Worm (Caenorhabditis elegans): ENCODE data around the gene F13D12.10.

Gene F13D12.10

DNA sequence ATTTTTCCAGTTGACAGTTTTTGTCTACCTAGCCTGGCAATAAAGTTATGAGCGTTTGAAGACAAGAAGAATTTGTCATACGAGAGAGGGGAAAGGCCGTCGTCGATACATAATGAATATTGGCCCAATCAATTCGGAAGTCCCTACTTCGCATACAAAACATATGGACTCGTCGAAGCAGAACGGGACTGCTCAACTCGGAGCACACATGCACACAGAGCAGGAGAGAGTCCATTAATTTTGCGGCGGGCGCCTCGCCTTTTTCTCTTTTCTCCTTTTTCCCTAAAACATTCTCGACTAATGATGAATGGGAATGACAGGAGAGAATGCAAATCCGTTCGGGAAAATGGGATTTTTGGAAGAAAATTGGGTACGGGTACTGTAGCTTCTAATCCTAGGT lies 18.9 kb downstream of the F13D12.10 start, which contains the start of gene F13D12.8:
TSS of gene F13D12.8 (minus strand) at position 82 of the 400 bp plus-strand sequence.
- no peak for TF ChIP-seq B0310.2 (tag; optimal IDR thresholded peaks at IDR 0.05)
- TF ChIP-seq tbx-37 (GFP tag; conservative IDR thresholded peaks at IDR 0.05), result no peak
- no peak for TF ChIP-seq F13C5.2 (tag; optimal IDR thresholded peaks at IDR 0.05)
- no peak for TF ChIP-seq aly-1 (tag; optimal IDR thresholded peaks at IDR 0.05)
- TF ChIP-seq pes-1 (GFP tag; IDR thresholded peaks at IDR 0.05), result no peak
- TF ChIP-seq ama-1 (optimal IDR thresholded peaks at IDR 0.05), result no peak

DNA sequence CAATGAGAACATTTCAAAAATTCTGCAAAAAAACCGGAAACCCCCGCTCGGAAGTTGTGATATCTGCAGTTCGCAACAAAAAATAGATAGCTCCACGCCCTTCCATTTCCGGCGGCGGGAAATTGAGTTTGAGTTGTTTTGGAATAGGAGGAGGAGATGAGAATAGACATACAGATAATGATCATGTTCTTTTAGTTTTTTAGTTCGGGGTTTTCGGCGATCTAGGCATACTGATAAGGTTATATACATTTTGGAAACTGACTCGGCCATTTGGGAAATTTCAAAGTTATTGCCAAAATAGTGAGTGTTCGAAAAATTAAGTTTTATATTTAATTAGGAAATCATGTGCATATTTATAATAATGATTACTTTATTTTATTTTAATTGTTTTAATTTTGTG lies 20.3 kb downstream of the F13D12.10 start:
- TF ChIP-seq pes-1 (GFP tag; IDR thresholded peaks at IDR 0.05) (no peak), hmg-4 (GFP tag; optimal IDR thresholded peaks at IDR 0.05) (no peak), B0310.2 (tag; optimal IDR thresholded peaks at IDR 0.05) (no peak), tra-4 (tag; optimal IDR thresholded peaks at IDR 0.05) (no peak), ama-1 (optimal IDR thresholded peaks at IDR 0.05) (no peak), ceh-13 (GFP tag; optimal IDR thresholded peaks at IDR 0.05) (no peak), flt-1 (GFP tag; IDR thresholded peaks at IDR 0.05) (no peak), hnd-1 (tag; optimal IDR thresholded peaks at IDR 0.05) (no peak)

DNA sequence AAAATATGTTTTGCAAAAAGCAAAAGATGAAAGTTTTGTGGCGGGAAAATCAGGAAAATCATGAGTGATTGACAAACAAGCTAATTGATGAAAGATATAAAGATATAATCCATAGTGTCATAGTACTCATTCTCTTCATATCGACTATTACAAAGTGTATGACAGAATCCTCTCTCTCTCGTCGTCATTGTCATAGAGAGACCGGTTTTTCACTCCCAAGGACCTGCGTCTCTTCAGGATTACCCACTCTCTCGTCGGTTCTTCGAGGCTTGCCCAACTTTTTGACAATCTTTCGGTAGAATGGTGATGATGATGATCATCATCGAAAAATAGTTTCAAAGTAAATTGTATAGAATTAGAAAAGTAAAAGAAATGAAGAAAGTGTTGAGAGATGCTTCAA lies 23.7 kb downstream of the F13D12.10 start:
- no peak for TF ChIP-seq hnd-1 (tag; optimal IDR thresholded peaks at IDR 0.05)
- no peak for TF ChIP-seq flt-1 (GFP tag; IDR thresholded peaks at IDR 0.05)

DNA sequence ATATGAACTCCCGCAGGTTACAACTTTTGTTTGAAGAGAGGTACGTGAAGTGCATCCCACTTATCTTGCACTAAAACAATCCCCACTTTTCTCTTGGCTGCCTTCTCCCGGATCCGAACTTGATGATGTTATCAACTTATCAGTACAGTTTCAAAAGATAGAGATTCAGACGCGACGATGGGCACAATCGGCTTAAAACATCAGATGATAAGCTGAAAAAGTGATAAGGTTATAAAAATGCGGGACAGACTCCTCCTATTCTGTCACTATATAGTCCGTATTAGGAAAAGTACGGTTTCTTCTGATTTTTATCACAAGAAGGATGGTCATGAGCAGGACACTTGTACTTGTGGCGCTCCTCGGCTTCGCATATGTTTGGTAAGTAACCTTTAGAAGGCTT lies 25.6 kb downstream of the F13D12.10 start, which contains the start of gene ctsa-1.2:
TSS of gene ctsa-1.2 (plus strand) at position 160 of the 400 bp plus-strand sequence.
- TF ChIP-seq pes-1 (GFP tag; IDR thresholded peaks at IDR 0.05), result no peak
- TF ChIP-seq scrt-1 (GFP tag; IDR thresholded peaks at IDR 0.05), result no peak
- no peak for TF ChIP-seq B0310.2 (tag; optimal IDR thresholded peaks at IDR 0.05)
- TF ChIP-seq hmbx-1 (tag; optimal IDR thresholded peaks at IDR 0.05), result no peak
- no peak for TF ChIP-seq tbx-37 (GFP tag; conservative IDR thresholded peaks at IDR 0.05)
- no peak for TF ChIP-seq tbx-11 (GFP tag; IDR thresholded peaks at IDR 0.05)
- no peak for TF ChIP-seq ama-1 (optimal IDR thresholded peaks at IDR 0.05)
- TF ChIP-seq ets-7 (tag; optimal IDR thresholded peaks at IDR 0.05), result no peak
- no peak for TF ChIP-seq aly-1 (tag; optimal IDR thresholded peaks at IDR 0.05)
- no peak for TF ChIP-seq hmg-4 (GFP tag; optimal IDR thresholded peaks at IDR 0.05)
- TF ChIP-seq ceh-13 (GFP tag; optimal IDR thresholded peaks at IDR 0.05), result no peak
- TF ChIP-seq tra-4 (tag; optimal IDR thresholded peaks at IDR 0.05), result no peak
- no peak for TF ChIP-seq sea-1 (GFP tag; conservative IDR thresholded peaks at IDR 0.05)
- no peak for TF ChIP-seq ceh-36 (tag; optimal IDR thresholded peaks at IDR 0.05)

DNA sequence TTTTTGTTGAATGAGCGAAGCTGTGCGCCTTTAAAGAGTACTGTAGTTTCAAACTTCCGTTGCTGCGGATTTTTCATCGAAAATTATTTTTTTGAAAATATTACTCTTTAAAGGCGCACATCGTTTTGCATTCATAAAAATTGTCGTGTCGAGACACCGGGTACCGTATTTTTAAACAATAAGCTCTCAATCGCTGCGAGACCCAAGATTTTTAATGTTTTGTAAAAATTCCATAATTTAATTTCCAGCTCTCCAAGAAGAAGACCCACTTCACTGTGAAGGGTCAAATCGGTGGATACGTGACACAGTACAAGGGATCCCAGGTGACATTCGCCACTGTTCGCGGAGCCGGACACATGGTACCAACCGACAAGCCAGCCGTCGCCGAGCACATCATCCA lies 28.7 kb downstream of the F13D12.10 start:
- TF ChIP-seq aly-1 (tag; optimal IDR thresholded peaks at IDR 0.05) (no peak), ama-1 (optimal IDR thresholded peaks at IDR 0.05) (no peak), ceh-36 (tag; optimal IDR thresholded peaks at IDR 0.05) (no peak), scrt-1 (GFP tag; IDR thresholded peaks at IDR 0.05) (no peak), hmbx-1 (tag; optimal IDR thresholded peaks at IDR 0.05) (no peak), tra-4 (tag; optimal IDR thresholded peaks at IDR 0.05) (no peak), F13C5.2 (tag; optimal IDR thresholded peaks at IDR 0.05) (no peak), flt-1 (GFP tag; IDR thresholded peaks at IDR 0.05) (no peak), ets-7 (tag; optimal IDR thresholded peaks at IDR 0.05) (no peak), tbx-37 (GFP tag; conservative IDR thresholded peaks at IDR 0.05) (no peak), ceh-13 (GFP tag; optimal IDR thresholded peaks at IDR 0.05) (no peak), hnd-1 (tag; optimal IDR thresholded peaks at IDR 0.05) (no peak), hmg-4 (GFP tag; optimal IDR thresholded peaks at IDR 0.05) (no peak), pes-1 (GFP tag; IDR thresholded peaks at IDR 0.05) (no peak), tbx-11 (GFP tag; IDR thresholded peaks at IDR 0.05) (no peak), sea-1 (GFP tag; conservative IDR thresholded peaks at IDR 0.05) (no peak), B0310.2 (tag; optimal IDR thresholded peaks at IDR 0.05) (no peak)

DNA sequence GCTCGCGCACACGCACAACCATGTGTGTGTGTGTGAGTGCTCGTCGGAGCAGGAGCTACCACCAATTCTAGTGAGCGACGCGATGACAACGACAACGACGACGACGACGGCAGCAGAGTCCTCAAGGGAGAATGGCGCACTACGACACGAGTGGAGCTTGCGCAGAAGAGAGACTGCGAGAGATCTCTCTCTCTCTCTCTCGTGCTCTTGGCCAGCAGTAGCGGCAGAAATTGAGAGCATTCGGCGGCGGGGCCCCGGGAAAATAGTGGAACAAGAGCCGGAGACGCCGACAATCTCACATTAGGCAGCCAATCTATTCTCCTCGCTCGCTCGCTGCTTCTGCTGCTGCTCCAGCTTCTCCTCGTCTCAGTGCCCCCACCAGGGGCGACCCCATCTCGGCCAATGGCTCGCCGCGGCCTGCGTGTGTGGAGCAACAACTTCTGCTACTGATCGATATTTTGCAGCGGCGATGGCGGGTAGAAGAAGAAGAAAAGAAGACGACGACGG lies 33.2 kb downstream of the F13D12.10 start:
- no peak for TF ChIP-seq hmbx-1 (tag; optimal IDR thresholded peaks at IDR 0.05)
- 0 out of 2 replicates have a peak, but pooled peaks have one; percentile 16 for TF ChIP-seq flt-1 (GFP tag; IDR thresholded peaks at IDR 0.05)
- TF ChIP-seq pes-1 (GFP tag; IDR thresholded peaks at IDR 0.05), result peak; percentile 33; the same call in 1 of the 2 replicates
- TF ChIP-seq B0310.2 (tag; optimal IDR thresholded peaks at IDR 0.05), result peak; percentile 19
- peak; percentile 75 for TF ChIP-seq hmg-4 (GFP tag; optimal IDR thresholded peaks at IDR 0.05)
- no peak for TF ChIP-seq ets-7 (tag; optimal IDR thresholded peaks at IDR 0.05)
- no peak for TF ChIP-seq hnd-1 (tag; optimal IDR thresholded peaks at IDR 0.05)
- TF ChIP-seq tbx-11 (GFP tag; IDR thresholded peaks at IDR 0.05), result no peak
- peak; percentile 72 for TF ChIP-seq F13C5.2 (tag; optimal IDR thresholded peaks at IDR 0.05)
- TF ChIP-seq scrt-1 (GFP tag; IDR thresholded peaks at IDR 0.05), result peak; percentile 32; the same call in 1 of the 2 replicates
- peak; percentile 52 for TF ChIP-seq aly-1 (tag; optimal IDR thresholded peaks at IDR 0.05)
- TF ChIP-seq tra-4 (tag; optimal IDR thresholded peaks at IDR 0.05), result no peak
- no peak for TF ChIP-seq ama-1 (optimal IDR thresholded peaks at IDR 0.05)
- no peak for TF ChIP-seq tbx-37 (GFP tag; conservative IDR thresholded peaks at IDR 0.05)
- no peak for TF ChIP-seq sea-1 (GFP tag; conservative IDR thresholded peaks at IDR 0.05)
- no peak for TF ChIP-seq ceh-36 (tag; optimal IDR thresholded peaks at IDR 0.05)
- no peak for TF ChIP-seq ceh-13 (GFP tag; optimal IDR thresholded peaks at IDR 0.05)

DNA sequence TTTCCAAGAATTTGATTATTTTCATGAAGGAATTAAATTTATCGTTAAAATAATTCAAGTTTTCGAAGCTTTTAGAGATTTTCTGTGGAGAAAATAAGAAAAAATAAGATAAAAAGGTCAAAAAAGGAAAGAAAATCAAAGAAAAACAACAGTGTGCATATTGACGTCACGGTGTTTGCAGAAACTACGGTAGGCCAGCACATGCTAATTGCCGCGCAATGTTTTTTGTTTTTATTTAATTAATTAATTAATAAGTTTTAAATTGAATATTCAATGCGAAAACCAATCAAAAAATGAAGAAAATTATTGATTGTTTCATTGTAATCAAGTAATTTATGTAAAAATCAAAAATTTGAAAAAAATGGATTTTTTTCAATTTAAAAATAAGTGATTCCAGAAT lies 34.3 kb downstream of the F13D12.10 start:
- no peak for TF ChIP-seq scrt-1 (GFP tag; IDR thresholded peaks at IDR 0.05)
- TF ChIP-seq tbx-37 (GFP tag; conservative IDR thresholded peaks at IDR 0.05), result no peak
- TF ChIP-seq B0310.2 (tag; optimal IDR thresholded peaks at IDR 0.05), result no peak
- no peak for TF ChIP-seq ceh-13 (GFP tag; optimal IDR thresholded peaks at IDR 0.05)
- no peak for TF ChIP-seq tra-4 (tag; optimal IDR thresholded peaks at IDR 0.05)
- no peak for TF ChIP-seq hmg-4 (GFP tag; optimal IDR thresholded peaks at IDR 0.05)
- TF ChIP-seq aly-1 (tag; optimal IDR thresholded peaks at IDR 0.05), result no peak
- TF ChIP-seq ets-7 (tag; optimal IDR thresholded peaks at IDR 0.05), result no peak
- TF ChIP-seq hmbx-1 (tag; optimal IDR thresholded peaks at IDR 0.05), result no peak
- TF ChIP-seq F13C5.2 (tag; optimal IDR thresholded peaks at IDR 0.05), result no peak
- TF ChIP-seq sea-1 (GFP tag; conservative IDR thresholded peaks at IDR 0.05), result no peak
- no peak for TF ChIP-seq hnd-1 (tag; optimal IDR thresholded peaks at IDR 0.05)

DNA sequence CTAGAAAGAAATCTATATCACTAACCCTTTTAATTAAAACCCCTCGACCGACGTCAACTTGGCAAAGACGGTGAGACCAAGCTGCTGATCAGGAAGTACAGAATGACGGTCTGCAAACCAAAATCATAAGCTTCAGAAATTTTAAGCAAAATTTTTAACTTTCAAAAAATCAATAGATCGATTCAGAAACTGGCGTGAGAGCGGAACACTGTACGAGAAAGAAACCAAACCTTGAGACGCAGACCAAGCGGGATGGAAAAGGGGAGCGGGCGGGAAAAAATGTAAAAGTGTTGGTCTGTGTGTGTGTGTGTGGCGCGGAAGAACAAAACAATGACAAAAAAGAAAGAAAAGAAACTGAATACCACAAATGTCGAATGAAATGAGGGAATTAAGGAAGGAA lies 34.9 kb downstream of the F13D12.10 start, which contains the start of the genes F44E5.17 and gpb-1:
TSS of gene F44E5.17 (minus strand) at position 101 of the 400 bp plus-strand sequence.
TSS of gene gpb-1 (minus strand) at position 118 of the 400 bp plus-strand sequence.
- TF ChIP-seq ceh-36 (tag; optimal IDR thresholded peaks at IDR 0.05) (no peak), aly-1 (tag; optimal IDR thresholded peaks at IDR 0.05) (no peak), hnd-1 (tag; optimal IDR thresholded peaks at IDR 0.05) (no peak), sea-1 (GFP tag; conservative IDR thresholded peaks at IDR 0.05) (no peak), hmbx-1 (tag; optimal IDR thresholded peaks at IDR 0.05) (no peak), tbx-37 (GFP tag; conservative IDR thresholded peaks at IDR 0.05) (no peak), tra-4 (tag; optimal IDR thresholded peaks at IDR 0.05) (no peak), scrt-1 (GFP tag; IDR thresholded peaks at IDR 0.05) (no peak), hmg-4 (GFP tag; optimal IDR thresholded peaks at IDR 0.05) (no peak), flt-1 (GFP tag; IDR thresholded peaks at IDR 0.05) (no peak), ceh-13 (GFP tag; optimal IDR thresholded peaks at IDR 0.05) (no peak), tbx-11 (GFP tag; IDR thresholded peaks at IDR 0.05) (no peak), ets-7 (tag; optimal IDR thresholded peaks at IDR 0.05) (no peak), F13C5.2 (tag; optimal IDR thresholded peaks at IDR 0.05) (no peak), B0310.2 (tag; optimal IDR thresholded peaks at IDR 0.05) (no peak), pes-1 (GFP tag; IDR thresholded peaks at IDR 0.05) (no peak), ama-1 (optimal IDR thresholded peaks at IDR 0.05) (no peak)

Measured in whole organism, early embryonic.